Fruit fly (Drosophila melanogaster) whole organism, embryonic: Measurements from ENCODE around the gene Gel.
A peak's percentile ranks its signal among the peaks of the same experiment; 100 is the strongest.

ENCODE experiments used
- BEAF-32 ChIP-seq: fragments of 200-800 bp; sonication (Bioruptor generic); optimal IDR thresholded peaks from 3 replicates; lab custom pipeline; 2017; ENCODE audit warnings: missing biosample characterization, missing genetic modification characterization, mild to moderate bottlenecking, moderate library complexity, missing genetic modification reagents
- Bgb ChIP-seq: fragments of 200-800 bp; sonication (Bioruptor generic); IDR thresholded peaks from 2 replicates; pipeline ENCODE4 v1.3.6; 2022; ENCODE audit warnings: missing biosample characterization, missing genetic modification characterization; ENCODE audit not compliant: partially characterized antibody
- CG11723 ChIP-seq: fragments of 200-800 bp; sonication (Bioruptor generic); optimal IDR thresholded peaks from 2 replicates; lab custom pipeline; 2017; ENCODE audit warnings: missing biosample characterization, mild to moderate bottlenecking, missing genetic modification characterization
- CG14860 ChIP-seq: fragments of 200-800 bp; sonication (Bioruptor generic); IDR thresholded peaks from 3 replicates; pipeline ENCODE4 v1.3.6; 2022; ENCODE audit warnings: missing biosample characterization, missing genetic modification characterization; ENCODE audit not compliant: partially characterized antibody
- CG14965 ChIP-seq: fragments of 200-800 bp; sonication (Bioruptor generic); optimal IDR thresholded peaks from 2 replicates; lab custom pipeline; 2016; ENCODE audit warnings: missing biosample characterization, missing genetic modification characterization, borderline replicate concordance
- CG16813 ChIP-seq: fragments of 200-800 bp; sonication (Bioruptor generic); IDR thresholded peaks from 3 replicates; pipeline ENCODE4 v1.3.6; 2022; ENCODE audit warnings: missing biosample characterization, missing genetic modification characterization; ENCODE audit not compliant: partially characterized antibody
- CG1832 ChIP-seq: fragments of 200-800 bp; sonication (Bioruptor generic); optimal IDR thresholded peaks from 2 replicates; lab custom pipeline; 2017; ENCODE audit warnings: missing biosample characterization, mild to moderate bottlenecking, missing genetic modification characterization, inconsistent platforms
- CG18599 ChIP-seq: fragments of 200-800 bp; sonication (Bioruptor generic); optimal IDR thresholded peaks from 3 replicates; lab custom pipeline; 2017; ENCODE audit warnings: missing biosample characterization, missing genetic modification characterization, mild to moderate bottlenecking, moderate library complexity, missing genetic modification reagents
- CG2116 ChIP-seq: fragments of 200-800 bp; sonication (Bioruptor generic); optimal IDR thresholded peaks from 3 replicates; lab custom pipeline; 2018; ENCODE audit warnings: missing biosample characterization, mild to moderate bottlenecking, missing genetic modification characterization
- CG2712 ChIP-seq: fragments of 200-800 bp; optimal IDR thresholded peaks from 3 replicates; lab custom pipeline; 2019; ENCODE audit warnings: missing biosample characterization, mild to moderate bottlenecking, missing genetic modification characterization, moderate library complexity
- CG3995 ChIP-seq: fragments of 200-800 bp; sonication (Bioruptor generic); optimal IDR thresholded peaks from 3 replicates; lab custom pipeline; 2016; ENCODE audit warnings: missing biosample characterization, missing genetic modification characterization
- CG4424 ChIP-seq: fragments of 200-800 bp; sonication (Bioruptor generic); optimal IDR thresholded peaks from 3 replicates; lab custom pipeline; 2016; ENCODE audit warnings: missing biosample characterization, missing genetic modification characterization
- CG4617 ChIP-seq: fragments of 200-800 bp; sonication (Bioruptor generic); optimal IDR thresholded peaks from 3 replicates; lab custom pipeline; 2016; ENCODE audit warnings: missing biosample characterization, missing genetic modification characterization, borderline replicate concordance
- CG7271 ChIP-seq: fragments of 200-800 bp; sonication (Bioruptor generic); optimal IDR thresholded peaks from 2 replicates; lab custom pipeline; 2018; ENCODE audit warnings: missing biosample characterization, mild to moderate bottlenecking, missing genetic modification characterization, moderate library complexity
- CG8290 ChIP-seq, 3 experiments: fragments of 200-800 bp; sonication (Bioruptor generic); optimal IDR thresholded peaks; 2 replicates each; lab custom pipeline; 2016 to 2019; ENCODE audit warnings: missing biosample characterization in 3 of 3, missing genetic modification characterization in 3 of 3, mild to moderate bottlenecking in 2 of 3, moderate library complexity in 1 of 3
- CG9876 ChIP-seq: fragments of 200-800 bp; sonication (Bioruptor generic); optimal IDR thresholded peaks from 2 replicates; lab custom pipeline; 2016; ENCODE audit warnings: missing biosample characterization, missing genetic modification characterization
- Dfd ChIP-seq, 2 experiments: fragments of >200 bp; optimal IDR thresholded peaks; 2 replicates each; lab custom pipeline; 2017; ENCODE audit warnings: missing biosample characterization in 2 of 2, missing genetic modification characterization in 2 of 2
- Dll ChIP-seq: fragments of 200-800 bp; sonication (Bioruptor generic); IDR thresholded peaks from 4 replicates; pipeline ENCODE4 v1.3.6; 2022; ENCODE audit warnings: missing biosample characterization, missing genetic modification characterization; ENCODE audit not compliant: partially characterized antibody
- Dref ChIP-seq: fragments of 200-800 bp; sonication (Bioruptor generic); IDR thresholded peaks from 2 replicates; pipeline ENCODE4 v1.3.6; 2022; ENCODE audit warnings: missing biosample characterization, missing genetic modification characterization
- Ets65A ChIP-seq: fragments of 200-800 bp; sonication (Bioruptor generic); peaks from one replicate; lab custom pipeline; 2016; ENCODE audit warnings: missing biosample characterization, missing genetic modification characterization
- Ets97D ChIP-seq: fragments of 200-800 bp; sonication (Bioruptor generic); optimal IDR thresholded peaks from 3 replicates; lab custom pipeline; 2016; ENCODE audit warnings: missing biosample characterization, missing genetic modification characterization
- Lim3 ChIP-seq: fragments of 200-800 bp; sonication (Bioruptor generic); IDR thresholded peaks from 2 replicates; pipeline ENCODE4 v1.3.6; 2022; ENCODE audit warnings: missing biosample characterization, missing genetic modification characterization
- Scr ChIP-seq: fragments of 200-800 bp; sonication (Bioruptor generic); IDR thresholded peaks from 2 replicates; pipeline ENCODE4 v1.3.6; 2022; ENCODE audit warnings: missing biosample characterization, missing genetic modification characterization; ENCODE audit not compliant: partially characterized antibody
- Side ChIP-seq: fragments of 200-800 bp; sonication (Bioruptor generic); optimal IDR thresholded peaks from 2 replicates; lab custom pipeline; 2016; ENCODE audit warnings: missing biosample characterization, missing genetic modification characterization
- Sox100B ChIP-seq: fragments of 200-800 bp; sonication (Bioruptor generic); optimal IDR thresholded peaks from 3 replicates; lab custom pipeline; 2018; ENCODE audit warnings: missing biosample characterization, mild to moderate bottlenecking, missing genetic modification characterization
- Sry-δ ChIP-seq: fragments of 200-800 bp; sonication (Bioruptor generic); optimal IDR thresholded peaks from 2 replicates; lab custom pipeline; 2016; ENCODE audit warnings: missing biosample characterization, missing genetic modification characterization
- Stat92E ChIP-seq, 3 experiments: fragments of >200 bp in 2 of 3; fragments of 200-800 bp in 1 of 3; sonication (Bioruptor generic) in 1 of 3; optimal IDR thresholded peaks; 2 replicates each; lab custom pipeline; 2017 to 2019; ENCODE audit warnings: missing biosample characterization in 3 of 3, missing genetic modification characterization in 3 of 3, mild to moderate bottlenecking in 1 of 3, moderate library complexity in 1 of 3
- YL-1 ChIP-seq: fragments of 200-800 bp; sonication (Bioruptor generic); optimal IDR thresholded peaks from 3 replicates; lab custom pipeline; 2017; ENCODE audit warnings: missing biosample characterization, mild to moderate bottlenecking, missing genetic modification characterization
- amos ChIP-seq: fragments of 200-800 bp; sonication (Bioruptor generic); IDR thresholded peaks from 2 replicates; pipeline ENCODE4 v1.3.6; 2022; ENCODE audit warnings: missing biosample characterization, missing genetic modification characterization; ENCODE audit not compliant: partially characterized antibody
- aop ChIP-seq: fragments of 200-800 bp; sonication (Bioruptor generic); IDR thresholded peaks from 2 replicates; pipeline ENCODE4 v1.3.6; 2022; ENCODE audit warnings: missing biosample characterization, missing genetic modification characterization
- ap ChIP-seq: fragments of 200-800 bp; sonication (Bioruptor generic); IDR thresholded peaks from 2 replicates; pipeline ENCODE4 v1.3.6; 2022; ENCODE audit warnings: missing biosample characterization, missing genetic modification characterization
- bbx ChIP-seq: fragments of 200-800 bp; sonication (Bioruptor generic); IDR thresholded peaks from 2 replicates; pipeline ENCODE4 v1.3.6; 2022; ENCODE audit warnings: missing biosample characterization, missing genetic modification characterization; ENCODE audit not compliant: partially characterized antibody
- br ChIP-seq: fragments of >200 bp; optimal IDR thresholded peaks from 2 replicates; lab custom pipeline; 2017
- danr ChIP-seq: fragments of 200-800 bp; sonication (Bioruptor generic); IDR thresholded peaks from 2 replicates; pipeline ENCODE4 v1.3.6; 2022; ENCODE audit warnings: missing biosample characterization, missing genetic modification characterization
- gfzf ChIP-seq: fragments of 200-800 bp; sonication (Bioruptor generic); optimal IDR thresholded peaks from 2 replicates; lab custom pipeline; 2016; ENCODE audit warnings: missing biosample characterization, mild to moderate bottlenecking, missing genetic modification characterization, moderate library complexity
- ind ChIP-seq: fragments of 200-800 bp; sonication (Bioruptor generic); optimal IDR thresholded peaks from 3 replicates; lab custom pipeline; 2016; ENCODE audit warnings: missing biosample characterization, missing genetic modification characterization
- knrl ChIP-seq: fragments of 200-800 bp; sonication (Bioruptor generic); IDR thresholded peaks from 3 replicates; pipeline ENCODE4 v1.3.6; 2022; ENCODE audit warnings: missing biosample characterization, missing genetic modification characterization; ENCODE audit not compliant: partially characterized antibody
- nom ChIP-seq: fragments of 200-800 bp; sonication (Bioruptor generic); optimal IDR thresholded peaks from 2 replicates; lab custom pipeline; 2017; ENCODE audit warnings: missing biosample characterization, missing genetic modification characterization, mild to moderate bottlenecking, moderate library complexity, missing genetic modification reagents
- prd ChIP-seq, 3 experiments: fragments of >200 bp in 2 of 3; fragments of 200-800 bp in 1 of 3; sonication (Bioruptor generic) in 1 of 3; optimal IDR thresholded peaks in 2 of 3; IDR thresholded peaks in 1 of 3; 2 replicates in 2 of 3; 3 replicates in 1 of 3; pipeline versions ENCODE4 v1.3.6 to Lab custom; 2017 to 2022; ENCODE audit warnings: missing biosample characterization in 1 of 3, missing genetic modification characterization in 1 of 3
- pzg ChIP-seq: fragments of 200-800 bp; sonication (Bioruptor generic); optimal IDR thresholded peaks from 3 replicates; lab custom pipeline; 2018; ENCODE audit warnings: missing biosample characterization, mild to moderate bottlenecking, missing genetic modification characterization, moderate library complexity
- salm ChIP-seq: fragments of 200-800 bp; sonication (Bioruptor generic); optimal IDR thresholded peaks from 2 replicates; lab custom pipeline; 2018; ENCODE audit warnings: missing biosample characterization, mild to moderate bottlenecking, missing genetic modification characterization
- sens ChIP-seq: fragments of 200-800 bp; sonication (Bioruptor generic); peaks from one replicate; lab custom pipeline; 2016; ENCODE audit warnings: missing biosample characterization, missing genetic modification characterization
- slbo ChIP-seq: fragments of 200-800 bp; sonication (Bioruptor generic); IDR thresholded peaks from 2 replicates; pipeline ENCODE4 v1.3.6; 2022; ENCODE audit warnings: missing biosample characterization, missing genetic modification characterization
- ssp ChIP-seq: fragments of 200-800 bp; sonication (Bioruptor generic); IDR thresholded peaks from 2 replicates; pipeline ENCODE4 v1.3.6; 2022; ENCODE audit warnings: missing biosample characterization, missing genetic modification characterization
- tll ChIP-seq, 2 experiments: fragments of 200-800 bp in 1 of 2; fragments of >200 bp in 1 of 2; sonication (Bioruptor generic) in 1 of 2; optimal IDR thresholded peaks; 2 replicates each; lab custom pipeline; 2017 to 2019; ENCODE audit warnings: missing biosample characterization in 2 of 2, missing genetic modification characterization in 2 of 2, mild to moderate bottlenecking in 1 of 2, moderate library complexity in 1 of 2

The Gel gene

DNA sequence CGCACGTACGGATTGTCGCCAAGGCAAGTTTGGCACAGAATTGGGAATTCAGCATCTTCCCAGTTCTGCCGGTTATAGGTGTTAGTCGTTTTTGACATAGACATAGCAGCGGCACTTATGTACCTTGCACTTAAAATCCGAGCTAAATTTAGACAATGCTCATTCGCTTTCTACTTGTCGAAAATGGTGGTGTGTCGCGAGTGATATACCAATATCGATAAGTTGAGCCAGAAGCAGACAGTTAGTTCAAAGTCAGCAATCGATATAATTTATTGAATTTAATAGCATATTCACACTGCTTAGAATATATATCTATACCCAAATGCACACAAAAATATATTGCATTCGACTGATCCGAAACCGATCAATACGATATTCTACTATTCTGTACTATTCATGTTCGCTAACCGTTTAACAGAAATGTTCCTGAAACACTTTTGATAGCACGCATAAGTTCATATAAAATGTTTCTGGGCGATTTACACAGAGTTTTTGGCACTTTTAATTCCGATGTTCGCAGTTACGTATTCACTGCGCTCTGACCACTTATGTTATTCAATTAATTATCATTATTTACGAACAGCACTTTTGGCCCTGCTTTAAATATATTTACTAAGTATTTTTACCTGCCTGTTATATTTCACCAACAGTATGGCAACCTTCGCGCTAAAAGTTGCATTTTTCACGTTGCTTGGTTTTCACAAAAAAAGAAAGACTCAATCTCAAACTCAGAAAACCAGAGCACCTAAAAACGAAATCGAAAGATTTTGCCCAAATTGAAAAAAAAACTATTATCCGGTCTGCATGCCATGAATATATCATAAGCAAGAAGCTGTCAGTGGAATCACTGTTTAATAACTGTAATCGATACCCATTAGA lies 2.6 kb upstream of the Gel start, which contains the start of gene CG14641 (continued):
- TF ChIP-seq CG1832 (no peak), CG7271 (no peak), CG4424 (peak; percentile 16), knrl (GFP tag; lab: Robert Waterston, UW) (peak; percentile 49; the same call in 2 of the 3 replicates), YL-1 (GFP tag; lab: Kevin White, UChicago) (peak; percentile 61), Lim3 (GFP tag; lab: Robert Waterston, UW) (no peak), ind (GFP tag; lab: Kevin White, UChicago) (no peak), Side (no peak), danr (GFP tag; lab: Robert Waterston, UW) (no peak), pzg (GFP tag; lab: Kevin White, UChicago) (peak; percentile 45), nom (GFP tag; lab: Kevin White, UChicago) (peak; percentile 30), slbo (GFP tag; lab: Robert Waterston, UW) (peak; percentile 27; the same call in 1 of the 2 replicates), CG16813 (peak; percentile 64), amos (GFP tag; lab: Robert Waterston, UW) (peak; percentile 73), CG3995 (GFP tag; lab: Kevin White, UChicago) (peak; percentile 66), Dll (GFP tag; lab: Robert Waterston, UW) (peak; percentile 48; the same call in 3 of the 4 replicates), tll (GFP tag; optimal IDR thresholded peaks at IDR 0.05; lab: Kevin White, UChicago) (peak in 1 of 2 experiments; percentile 79), Ets97D (GFP tag; lab: Kevin White, UChicago) (no peak), prd (optimal IDR thresholded peaks at IDR 0.05; lab: Kevin White, UChicago) (no peak), prd (GFP tag; IDR thresholded peaks at IDR 0.05; lab: Robert Waterston, UW) (peak; percentile 32; the same call in 1 of the 3 replicates), Scr (GFP tag; lab: Robert Waterston, UW) (peak; percentile 44), salm (no peak), Sry-δ (peak; percentile 73), ssp (GFP tag; lab: Robert Waterston, UW) (peak; percentile 97), CG9876 (GFP tag; lab: Kevin White, UChicago) (no peak), Bgb (peak; percentile 55; the same call in 1 of the 2 replicates), br (lab: Kevin White, UChicago) (no peak), Sox100B (no peak), aop (GFP tag; lab: Robert Waterston, UW) (no peak), CG11723 (GFP tag; lab: Kevin White, UChicago) (peak; percentile 64), Ets65A (GFP tag; lab: Kevin White, UChicago) (peak; percentile 82), CG14965 (GFP tag; lab: Kevin White, UChicago) (no peak), Dref (GFP tag; lab: Robert Waterston, UW) (peak; percentile 83), Stat92E (GFP tag; optimal IDR thresholded peaks at IDR 0.05; lab: Kevin White, UChicago) (peak in 1 of 3 experiments; percentile 86), BEAF-32 (GFP tag; lab: Kevin White, UChicago) (peak; percentile 66), gfzf (GFP tag; lab: Kevin White, UChicago) (peak; percentile 30), CG14860 (0 out of 3 replicates have a peak, but pooled peaks have one; percentile 26), CG18599 (GFP tag; lab: Kevin White, UChicago) (no peak), CG8290 (GFP tag; optimal IDR thresholded peaks at IDR 0.05; lab: Kevin White, UChicago) (no peak), CG8290 (tag; optimal IDR thresholded peaks at IDR 0.05; lab: Kevin White, UChicago) (peak in 1 of 2 experiments; percentile 42), CG2712 (tag; lab: Kevin White, UChicago) (peak; percentile 51), sens (GFP tag; lab: Kevin White, UChicago) (peak; percentile 56), CG4617 (GFP tag; lab: Kevin White, UChicago) (peak; percentile 61), ap (GFP tag; lab: Robert Waterston, UW) (0 out of 2 replicates have a peak, but pooled peaks have one; percentile 11), bbx (peak; percentile 49), Dfd (GFP tag; optimal IDR thresholded peaks at IDR 0.05; lab: Kevin White, UChicago) (peak in 1 of 2 experiments; percentile 82), CG2116 (GFP tag; lab: Kevin White, UChicago) (peak; percentile 31)
